Fruit fly (Drosophila melanogaster) whole organism, embryonic: Measurements from ENCODE around the gene CG2993.

Experiments used
- Atf3 ChIP-seq: fragments of 200-800 bp; sonication (Bioruptor generic); optimal IDR thresholded peaks from 3 replicates; lab custom pipeline; 2016; ENCODE audit warnings: missing biosample characterization, missing genetic modification characterization
- C15 ChIP-seq: fragments of 200-800 bp; sonication (Bioruptor generic); IDR thresholded peaks from 3 replicates; pipeline ENCODE4 v1.3.6; 2022; ENCODE audit warnings: missing biosample characterization, missing genetic modification characterization
- CG10431 ChIP-seq: fragments of 200-800 bp; sonication (Bioruptor generic); optimal IDR thresholded peaks from 3 replicates; lab custom pipeline; 2018; ENCODE audit warnings: missing biosample characterization, mild to moderate bottlenecking, missing genetic modification characterization
- CG11398 ChIP-seq: fragments of 200-800 bp; sonication (Bioruptor generic); optimal IDR thresholded peaks from 2 replicates; lab custom pipeline; 2016; ENCODE audit warnings: missing biosample characterization, missing genetic modification characterization
- CG12236 ChIP-seq: fragments of 200-800 bp; sonication (Bioruptor generic); optimal IDR thresholded peaks from 2 replicates; lab custom pipeline; 2016; ENCODE audit warnings: missing biosample characterization, missing genetic modification characterization
- CG12659 ChIP-seq: fragments of 200-800 bp; sonication (Bioruptor generic); optimal IDR thresholded peaks from 3 replicates; lab custom pipeline; 2017; ENCODE audit warnings: mild to moderate bottlenecking, missing biosample characterization, missing genetic modification reagents, missing genetic modification characterization
- CG13624 ChIP-seq: fragments of 200-800 bp; sonication (Bioruptor generic); optimal IDR thresholded peaks from 2 replicates; lab custom pipeline; 2016; ENCODE audit warnings: missing biosample characterization, missing genetic modification characterization
- CG15269 ChIP-seq: fragments of 200-800 bp; sonication (Bioruptor generic); optimal IDR thresholded peaks from 2 replicates; lab custom pipeline; 2018; ENCODE audit warnings: missing biosample characterization, mild to moderate bottlenecking, missing genetic modification characterization, moderate library complexity
- CG1647 ChIP-seq: fragments of 200-800 bp; sonication (Bioruptor generic); optimal IDR thresholded peaks from 3 replicates; lab custom pipeline; 2016; ENCODE audit warnings: missing biosample characterization, missing genetic modification characterization
- CG16813 ChIP-seq: fragments of 200-800 bp; sonication (Bioruptor generic); IDR thresholded peaks from 3 replicates; pipeline ENCODE4 v1.3.6; 2022; ENCODE audit warnings: missing biosample characterization, missing genetic modification characterization; ENCODE audit not compliant: partially characterized antibody
- CG18476 ChIP-seq: fragments of 200-800 bp; sonication (Bioruptor generic); optimal IDR thresholded peaks from 2 replicates; lab custom pipeline; 2016; ENCODE audit warnings: missing biosample characterization, mild to moderate bottlenecking, missing genetic modification characterization
- CG2875 ChIP-seq: fragments of 200-800 bp; sonication (Bioruptor generic); optimal IDR thresholded peaks from 2 replicates; lab custom pipeline; 2017; ENCODE audit warnings: missing biosample characterization, mild to moderate bottlenecking, missing genetic modification characterization, missing genetic modification reagents
- CG31441 ChIP-seq: fragments of 200-800 bp; sonication (Bioruptor generic); IDR thresholded peaks from 2 replicates; pipeline ENCODE4 v1.3.6; 2022; ENCODE audit warnings: missing biosample characterization, missing genetic modification characterization
- CG32772 ChIP-seq: fragments of 200-800 bp; sonication (Bioruptor generic); IDR thresholded peaks from 2 replicates; pipeline ENCODE4 v1.3.6; 2022; ENCODE audit warnings: missing biosample characterization, missing genetic modification characterization
- CG33213 ChIP-seq: fragments of 200-800 bp; sonication (Bioruptor generic); optimal IDR thresholded peaks from 3 replicates; lab custom pipeline; 2016; ENCODE audit warnings: missing biosample characterization, missing genetic modification characterization
- CG34422 ChIP-seq: fragments of 200-800 bp; sonication (Bioruptor generic); IDR thresholded peaks from 3 replicates; pipeline ENCODE4 v1.3.6; 2022; ENCODE audit warnings: missing biosample characterization, missing genetic modification characterization
- CG3995 ChIP-seq: fragments of 200-800 bp; sonication (Bioruptor generic); optimal IDR thresholded peaks from 3 replicates; lab custom pipeline; 2016; ENCODE audit warnings: missing biosample characterization, missing genetic modification characterization
- CG4404 ChIP-seq: fragments of 200-800 bp; sonication (Bioruptor generic); IDR thresholded peaks from 2 replicates; pipeline ENCODE4 v1.3.6; 2022; ENCODE audit warnings: missing biosample characterization, missing genetic modification characterization
- CG4730 ChIP-seq: fragments of 200-800 bp; sonication (Bioruptor generic); IDR thresholded peaks from 2 replicates; pipeline ENCODE4 v1.3.6; 2022; ENCODE audit warnings: missing biosample characterization, missing genetic modification characterization
- CG7357 ChIP-seq: fragments of 200-800 bp; sonication (Bioruptor generic); IDR thresholded peaks from 3 replicates; pipeline ENCODE4 v1.3.6; 2022; ENCODE audit warnings: missing biosample characterization, missing genetic modification characterization
- CG7556 ChIP-seq: fragments of 200-800 bp; sonication (Bioruptor generic); optimal IDR thresholded peaks from 2 replicates; lab custom pipeline; 2017; ENCODE audit warnings: missing biosample characterization, mild to moderate bottlenecking, missing genetic modification characterization
- CG8281 ChIP-seq: fragments of 200-800 bp; sonication (Bioruptor generic); optimal IDR thresholded peaks from 2 replicates; lab custom pipeline; 2018; ENCODE audit warnings: missing biosample characterization, mild to moderate bottlenecking, missing genetic modification characterization, moderate library complexity
- CG8478 ChIP-seq: fragments of >200 bp; optimal IDR thresholded peaks from 2 replicates; lab custom pipeline; 2018
- CG8924 ChIP-seq: fragments of 200-800 bp; optimal IDR thresholded peaks from 3 replicates; lab custom pipeline; 2019; ENCODE audit warnings: missing biosample characterization, mild to moderate bottlenecking, missing genetic modification characterization, moderate library complexity
- CTCF ChIP-seq: fragments of 200-800 bp; sonication (Bioruptor generic); optimal IDR thresholded peaks from 2 replicates; lab custom pipeline; 2017; ENCODE audit warnings: missing biosample characterization, mild to moderate bottlenecking, missing genetic modification characterization, moderate library complexity
- D19B ChIP-seq: fragments of 200-800 bp; sonication (Bioruptor generic); optimal IDR thresholded peaks from 2 replicates; lab custom pipeline; 2017; ENCODE audit warnings: missing biosample characterization, mild to moderate bottlenecking, missing genetic modification characterization
- Dek ChIP-seq: fragments of 200-800 bp; sonication (Bioruptor generic); optimal IDR thresholded peaks from 3 replicates; lab custom pipeline; 2019; ENCODE audit warnings: missing biosample characterization, mild to moderate bottlenecking, missing genetic modification characterization, moderate library complexity
- Dip2 ChIP-seq: fragments of 200-800 bp; sonication (Bioruptor generic); IDR thresholded peaks from 2 replicates; pipeline ENCODE4 v1.3.6; 2022; ENCODE audit warnings: missing biosample characterization, missing genetic modification characterization
- Dref ChIP-seq: fragments of 200-800 bp; sonication (Bioruptor generic); IDR thresholded peaks from 2 replicates; pipeline ENCODE4 v1.3.6; 2022; ENCODE audit warnings: missing biosample characterization, missing genetic modification characterization
- HHEX ChIP-seq: fragments of 200-800 bp; sonication (Bioruptor generic); optimal IDR thresholded peaks from 3 replicates; lab custom pipeline; 2017; ENCODE audit warnings: missing biosample characterization, mild to moderate bottlenecking, missing genetic modification characterization, missing genetic modification reagents
- Hey ChIP-seq: fragments of 200-800 bp; sonication (Bioruptor generic); optimal IDR thresholded peaks from 3 replicates; lab custom pipeline; 2018; ENCODE audit warnings: missing biosample characterization, mild to moderate bottlenecking, missing genetic modification characterization
- Hr78 ChIP-seq, 2 experiments: fragments of 200-800 bp in 1 of 2; fragments of >200 bp in 1 of 2; sonication (Bioruptor generic) in 1 of 2; optimal IDR thresholded peaks; 2 replicates each; lab custom pipeline; 2017 to 2019; ENCODE audit warnings: missing biosample characterization in 2 of 2, missing genetic modification characterization in 2 of 2, mild to moderate bottlenecking in 1 of 2, moderate library complexity in 1 of 2
- Lpt ChIP-seq: fragments of >200 bp; optimal IDR thresholded peaks from 2 replicates; lab custom pipeline; 2018; ENCODE audit warnings: missing biosample characterization, missing genetic modification characterization
- Nf-YB ChIP-seq: fragments of 200-800 bp; sonication (Bioruptor generic); optimal IDR thresholded peaks from 3 replicates; lab custom pipeline; 2019; ENCODE audit warnings: missing biosample characterization, mild to moderate bottlenecking, missing genetic modification characterization, moderate library complexity
- Pdp1 ChIP-seq, 2 experiments: fragments of 200-800 bp; sonication (Bioruptor generic); optimal IDR thresholded peaks; 3 replicates each; lab custom pipeline; 2016; ENCODE audit warnings: missing biosample characterization in 2 of 2, missing genetic modification characterization in 2 of 2, mild to moderate bottlenecking in 1 of 2, moderate library complexity in 1 of 2
- Rx ChIP-seq: fragments of 200-800 bp; sonication (Bioruptor generic); IDR thresholded peaks from 2 replicates; pipeline ENCODE4 v1.3.6; 2022; ENCODE audit warnings: missing biosample characterization, missing genetic modification characterization
- amos ChIP-seq: fragments of 200-800 bp; sonication (Bioruptor generic); IDR thresholded peaks from 2 replicates; pipeline ENCODE4 v1.3.6; 2022; ENCODE audit warnings: missing biosample characterization, missing genetic modification characterization; ENCODE audit not compliant: partially characterized antibody
- ems ChIP-seq: fragments of 200-800 bp; sonication (Bioruptor generic); optimal IDR thresholded peaks from 3 replicates; lab custom pipeline; 2016; ENCODE audit warnings: missing biosample characterization, missing genetic modification characterization
- exex ChIP-seq: fragments of 200-800 bp; sonication (Bioruptor generic); optimal IDR thresholded peaks from 4 replicates; lab custom pipeline; 2018; ENCODE audit warnings: missing biosample characterization, mild to moderate bottlenecking, missing genetic modification characterization, moderate library complexity
- gsb-n ChIP-seq: fragments of 200-800 bp; sonication (Bioruptor generic); optimal IDR thresholded peaks from 3 replicates; lab custom pipeline; 2018; ENCODE audit warnings: missing biosample characterization, mild to moderate bottlenecking, missing genetic modification characterization
- gt ChIP-seq: fragments of 200-800 bp; sonication (Bioruptor generic); IDR thresholded peaks from 2 replicates; pipeline ENCODE4 v1.3.6; 2022; ENCODE audit warnings: missing biosample characterization, missing genetic modification characterization
- her ChIP-seq: fragments of 200-800 bp; sonication (Bioruptor generic); optimal IDR thresholded peaks from 2 replicates; lab custom pipeline; 2016; ENCODE audit warnings: missing biosample characterization, missing genetic modification characterization
- jigr1 ChIP-seq: fragments of 200-800 bp; sonication (Bioruptor generic); IDR thresholded peaks from 3 replicates; pipeline ENCODE4 v1.3.6; 2022; ENCODE audit warnings: missing biosample characterization, missing genetic modification characterization
- kni ChIP-seq: fragments of 200-800 bp; sonication (Bioruptor generic); optimal IDR thresholded peaks from 3 replicates; lab custom pipeline; 2017; ENCODE audit warnings: mild to moderate bottlenecking, missing biosample characterization, missing genetic modification reagents, missing genetic modification characterization
- lbe ChIP-seq: fragments of 200-800 bp; sonication (Bioruptor generic); optimal IDR thresholded peaks from 2 replicates; lab custom pipeline; 2016; ENCODE audit warnings: missing biosample characterization, mild to moderate bottlenecking, missing genetic modification characterization
- lola ChIP-seq, 3 experiments: fragments of >200 bp in 2 of 3; fragments of 200-800 bp in 1 of 3; sonication (Bioruptor generic) in 1 of 3; optimal IDR thresholded peaks; 2 replicates each; lab custom pipeline; 2017 to 2019; ENCODE audit warnings: missing biosample characterization in 3 of 3, missing genetic modification characterization in 3 of 3, mild to moderate bottlenecking in 1 of 3, moderate library complexity in 1 of 3
- pho ChIP-seq: fragments of 200-800 bp; sonication (Bioruptor generic); optimal IDR thresholded peaks from 2 replicates; lab custom pipeline; 2016; ENCODE audit warnings: missing biosample characterization, missing genetic modification characterization
- sens-2 ChIP-seq: fragments of 200-800 bp; sonication (Bioruptor generic); IDR thresholded peaks from 2 replicates; pipeline ENCODE4 v1.3.6; 2022; ENCODE audit warnings: missing biosample characterization, missing genetic modification characterization
- sqz ChIP-seq: fragments of 200-800 bp; sonication (Bioruptor generic); optimal IDR thresholded peaks from 3 replicates; lab custom pipeline; 2018; ENCODE audit warnings: missing biosample characterization, mild to moderate bottlenecking, missing genetic modification characterization
- twi ChIP-seq: fragments of 200-800 bp; optimal IDR thresholded peaks from 2 replicates; lab custom pipeline; 2019; ENCODE audit warnings: missing biosample characterization, mild to moderate bottlenecking, missing genetic modification characterization, moderate library complexity
- vfl ChIP-seq: fragments of 200-800 bp; sonication (Bioruptor generic); optimal IDR thresholded peaks from 2 replicates; lab custom pipeline; 2016; ENCODE audit warnings: missing biosample characterization, missing genetic modification characterization

Gene CG2993

DNA sequence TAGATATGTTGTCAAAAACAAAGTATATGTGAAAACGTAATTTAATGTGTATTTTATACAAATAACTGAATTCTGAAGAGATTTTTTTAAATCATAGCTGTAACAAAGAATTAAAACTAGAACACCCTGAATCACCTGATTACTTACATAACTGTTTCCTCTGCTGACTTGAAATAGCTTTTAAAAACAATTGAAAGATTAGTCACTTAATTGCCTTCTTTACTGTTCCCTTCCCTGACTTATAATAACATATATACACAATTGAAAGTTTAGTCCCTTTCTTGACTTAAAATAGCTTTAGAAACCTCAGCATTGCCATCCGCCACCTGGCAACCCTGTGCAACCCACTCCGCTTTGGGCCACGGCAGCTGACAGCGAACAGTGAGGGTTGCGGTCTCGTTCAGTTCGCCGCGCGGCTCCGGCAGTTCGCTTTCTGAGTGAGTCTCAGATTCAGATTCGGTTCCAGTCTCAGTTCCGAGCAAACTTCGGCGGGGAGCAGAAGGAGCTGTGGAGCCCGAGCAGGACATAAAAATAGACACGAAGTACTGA is 4.2 kb upstream of the CG2993 start, which contains the start of gene CG34384 (continued):
- TF ChIP-seq CG7556 (GFP tag; lab: Kevin White, UChicago), result peak; percentile 93
- no peak for TF ChIP-seq Hr78 (GFP tag; optimal IDR thresholded peaks at IDR 0.05; lab: Kevin White, UChicago)
- TF ChIP-seq amos (GFP tag; lab: Robert Waterston, UW), result no peak
- TF ChIP-seq Pdp1 (GFP tag; optimal IDR thresholded peaks at IDR 0.05; lab: Kevin White, UChicago), result peak; percentile 21 to 51
- no peak for TF ChIP-seq Dip2 (GFP tag; lab: Robert Waterston, UW)
- peak; percentile 42 for TF ChIP-seq CG18476
- no peak for TF ChIP-seq CG8478 (lab: Kevin White, UChicago)
- TF ChIP-seq CG31441 (GFP tag; lab: Robert Waterston, UW), result peak; percentile 68
- peak; percentile 18 for TF ChIP-seq Nf-YB (GFP tag; lab: Kevin White, UChicago)
- no peak for TF ChIP-seq C15 (GFP tag; lab: Robert Waterston, UW)
- TF ChIP-seq Atf3 (GFP tag; lab: Kevin White, UChicago), result no peak
- TF ChIP-seq CG8924 (tag; lab: Kevin White, UChicago), result peak; percentile 61
- TF ChIP-seq vfl (GFP tag; lab: Kevin White, UChicago), result no peak
- peak; percentile 46 for TF ChIP-seq D19B
- no peak for TF ChIP-seq jigr1 (GFP tag; lab: Robert Waterston, UW)
- no peak for TF ChIP-seq CG10431 (GFP tag; lab: Kevin White, UChicago)
- TF ChIP-seq CG34422 (GFP tag; lab: Robert Waterston, UW), result 0 out of 3 replicates have a peak, but pooled peaks have one; percentile 25
- TF ChIP-seq CG1647 (GFP tag; lab: Kevin White, UChicago), result no peak
- TF ChIP-seq CG4730 (GFP tag; lab: Robert Waterston, UW), result no peak
- TF ChIP-seq CG7357 (GFP tag; lab: Robert Waterston, UW), result no peak
- TF ChIP-seq sqz (GFP tag; lab: Kevin White, UChicago), result no peak
- no peak for TF ChIP-seq CG11398
- no peak for TF ChIP-seq Rx (GFP tag; lab: Robert Waterston, UW)
- TF ChIP-seq exex, result peak; percentile 17
- no peak for TF ChIP-seq sens-2
- TF ChIP-seq her, result no peak
- TF ChIP-seq CG4404, result 0 out of 2 replicates have a peak, but pooled peaks have one; percentile 16
- TF ChIP-seq CG15269 (tag; lab: Kevin White, UChicago), result peak; percentile 48
- no peak for TF ChIP-seq Dref (GFP tag; lab: Robert Waterston, UW)
- TF ChIP-seq kni (GFP tag; lab: Kevin White, UChicago), result peak; percentile 15
- peak; percentile 21 for TF ChIP-seq CG8281 (tag; lab: Kevin White, UChicago)
- TF ChIP-seq gt (GFP tag; lab: Robert Waterston, UW), result no peak
- no peak for TF ChIP-seq gsb-n (tag; lab: Kevin White, UChicago)
- no peak for TF ChIP-seq Lpt (GFP tag; lab: Kevin White, UChicago)
- TF ChIP-seq twi (tag; lab: Kevin White, UChicago), result no peak
- peak; percentile 50 for TF ChIP-seq HHEX (GFP tag; lab: Kevin White, UChicago)
- no peak for TF ChIP-seq CG3995 (GFP tag; lab: Kevin White, UChicago)
- TF ChIP-seq CG12659 (GFP tag; lab: Kevin White, UChicago), result peak; percentile 66
- no peak for TF ChIP-seq Hey
- TF ChIP-seq CTCF (GFP tag; lab: Kevin White, UChicago), result no peak
- no peak for TF ChIP-seq lbe (GFP tag; lab: Kevin White, UChicago)
- TF ChIP-seq CG12236 (GFP tag; lab: Kevin White, UChicago), result no peak
- peak; percentile 65 for TF ChIP-seq pho
- TF ChIP-seq CG33213, result no peak
- no peak for TF ChIP-seq CG32772 (GFP tag; lab: Robert Waterston, UW)
- TF ChIP-seq CG13624, result peak; percentile 36
- TF ChIP-seq CG16813 (GFP tag; lab: Robert Waterston, UW), result no peak
- TF ChIP-seq CG2875 (GFP tag; lab: Kevin White, UChicago), result no peak
- TF ChIP-seq ems (GFP tag; lab: Kevin White, UChicago), result peak; percentile 38
- TF ChIP-seq lola (GFP tag; optimal IDR thresholded peaks at IDR 0.05; lab: Kevin White, UChicago), result no peak
- TF ChIP-seq Dek (tag; lab: Kevin White, UChicago), result peak; percentile 33
